Worm (Caenorhabditis elegans) whole organism, mixed stage, embryonic: ENCODE data around the gene ZK1248.19.

Experiments
- M03D4.4 ChIP-seq: sonication (generic microtip); optimal IDR thresholded peaks from 2 replicates; lab custom pipeline; 2017; ENCODE audit warnings: mild to moderate bottlenecking, missing genetic modification characterization, missing compliant biosample characterization
- bed-3 ChIP-seq: fragments of 200-800 bp; sonication (Bioruptor generic); optimal IDR thresholded peaks from 3 replicates; lab custom pipeline; 2018; ENCODE audit warnings: mild to moderate bottlenecking, missing genetic modification characterization, moderate library complexity, missing compliant biosample characterization
- blmp-1 ChIP-seq: fragments of 150-350 bp; optimal IDR thresholded peaks from 2 replicates; lab custom pipeline; 2014; ENCODE audit warnings: missing biosample characterization, missing genetic modification characterization
- ceh-39 ChIP-seq: fragments of 150-350 bp; optimal IDR thresholded peaks from 2 replicates; lab custom pipeline; 2014; ENCODE audit warnings: missing biosample characterization, missing genetic modification characterization
- ceh-43 ChIP-seq: fragments of 200-800 bp; sonication (Bioruptor generic); optimal IDR thresholded peaks from 2 replicates; lab custom pipeline; 2018; ENCODE audit warnings: mild to moderate bottlenecking, missing genetic modification characterization, moderate library complexity, missing compliant biosample characterization
- ceh-83 ChIP-seq: fragments of 200-800 bp; sonication (Bioruptor generic); optimal IDR thresholded peaks from 2 replicates; lab custom pipeline; 2018; ENCODE audit warnings: mild to moderate bottlenecking, missing genetic modification characterization, missing compliant biosample characterization
- ces-1 ChIP-seq: fragments of 150-350 bp; optimal IDR thresholded peaks from 2 replicates; lab custom pipeline; 2014; ENCODE audit warnings: missing biosample characterization, missing genetic modification reagents, missing genetic modification characterization
- cnd-1 ChIP-seq: fragments of 200-800 bp; sonication (Bioruptor generic); optimal IDR thresholded peaks from 2 replicates; lab custom pipeline; 2018; ENCODE audit warnings: mild to moderate bottlenecking, missing genetic modification characterization, missing compliant biosample characterization
- drap-1 ChIP-seq: fragments of 200-800 bp; sonication (Bioruptor generic); optimal IDR thresholded peaks from 3 replicates; lab custom pipeline; 2018; ENCODE audit warnings: mild to moderate bottlenecking, missing genetic modification characterization, missing compliant biosample characterization
- elt-1 ChIP-seq: sonication (generic microtip); optimal IDR thresholded peaks from 2 replicates; lab custom pipeline; 2017; ENCODE audit warnings: missing genetic modification characterization, mild to moderate bottlenecking, missing compliant biosample characterization, antibody characterized with exemption, moderate library complexity, borderline replicate concordance; ENCODE audit not compliant: insufficient read depth
- elt-3 ChIP-seq: fragments of 150-350 bp; optimal IDR thresholded peaks from 2 replicates; lab custom pipeline; 2014; ENCODE audit warnings: missing biosample characterization, missing genetic modification characterization
- flh-1 ChIP-seq: fragments of 200-800 bp; sonication (Bioruptor generic); optimal IDR thresholded peaks from 2 replicates; lab custom pipeline; 2018; ENCODE audit warnings: mild to moderate bottlenecking, missing genetic modification characterization, moderate library complexity, missing compliant biosample characterization
- ham-2 ChIP-seq: fragments of 200-800 bp; sonication (Bioruptor generic); optimal IDR thresholded peaks from 2 replicates; lab custom pipeline; 2018; ENCODE audit warnings: mild to moderate bottlenecking, missing genetic modification characterization, missing compliant biosample characterization
- hlh-1 ChIP-seq: fragments of 150-350 bp; optimal IDR thresholded peaks from 2 replicates; lab custom pipeline; 2014; ENCODE audit warnings: missing biosample characterization, missing genetic modification reagents, missing genetic modification characterization
- lin-13 ChIP-seq: fragments of 150-350 bp; optimal IDR thresholded peaks from 2 replicates; lab custom pipeline; 2014; ENCODE audit warnings: missing biosample characterization, missing genetic modification characterization
- lin-32 ChIP-seq: fragments of 200-800 bp; sonication (Bioruptor generic); optimal IDR thresholded peaks from 2 replicates; lab custom pipeline; 2018; ENCODE audit warnings: mild to moderate bottlenecking, missing genetic modification characterization, missing compliant biosample characterization
- lsy-2 ChIP-seq: fragments of 150-350 bp; optimal IDR thresholded peaks from 2 replicates; lab custom pipeline; 2014; ENCODE audit warnings: missing biosample characterization, missing genetic modification characterization
- mab-5 ChIP-seq: fragments of 150-350 bp; optimal IDR thresholded peaks from 2 replicates; lab custom pipeline; 2014; ENCODE audit warnings: missing biosample characterization, missing genetic modification characterization
- mep-1 ChIP-seq: fragments of 150-350 bp; optimal IDR thresholded peaks from 2 replicates; lab custom pipeline; 2017; ENCODE audit warnings: missing biosample characterization, missing genetic modification reagents, missing genetic modification characterization, inconsistent platforms
- mls-2 ChIP-seq: sonication (generic microtip); optimal IDR thresholded peaks from 2 replicates; lab custom pipeline; 2016; ENCODE audit warnings: mild to moderate bottlenecking, missing genetic modification characterization, moderate library complexity, missing compliant biosample characterization
- nhr-12 ChIP-seq: fragments of 150-350 bp; optimal IDR thresholded peaks from 2 replicates; lab custom pipeline; 2014; ENCODE audit warnings: missing biosample characterization, missing genetic modification characterization
- nhr-2 ChIP-seq: fragments of 150-350 bp; optimal IDR thresholded peaks from 2 replicates; lab custom pipeline; 2014; ENCODE audit warnings: missing biosample characterization, missing genetic modification characterization
- nhr-237 ChIP-seq: fragments of 150-350 bp; optimal IDR thresholded peaks from 2 replicates; lab custom pipeline; 2014; ENCODE audit warnings: missing biosample characterization, missing genetic modification characterization
- nhr-28 ChIP-seq: fragments of 150-350 bp; optimal IDR thresholded peaks from 2 replicates; lab custom pipeline; 2014; ENCODE audit warnings: missing biosample characterization, missing genetic modification characterization
- nhr-76 ChIP-seq: sonication (generic microtip); optimal IDR thresholded peaks from 2 replicates; lab custom pipeline; 2017; ENCODE audit warnings: missing biosample characterization, missing genetic modification characterization
- pha-4 ChIP-seq: fragments of 150-350 bp; optimal IDR thresholded peaks from 2 replicates; lab custom pipeline; 2018; ENCODE audit warnings: missing biosample characterization, missing genetic modification reagents, missing genetic modification characterization
- sem-2 ChIP-seq: fragments of 200-800 bp; sonication (Bioruptor generic); optimal IDR thresholded peaks from 2 replicates; lab custom pipeline; 2018; ENCODE audit warnings: mild to moderate bottlenecking, missing genetic modification characterization, missing compliant biosample characterization
- snpc-4 ChIP-seq: fragments of 150-350 bp; optimal IDR thresholded peaks from 2 replicates; lab custom pipeline; 2014; ENCODE audit warnings: missing biosample characterization, missing genetic modification characterization
- sptf-1 ChIP-seq: sonication (generic microtip); optimal IDR thresholded peaks from 2 replicates; lab custom pipeline; 2017; ENCODE audit warnings: mild to moderate bottlenecking, missing genetic modification characterization, moderate library complexity, missing compliant biosample characterization
- tbx-8 ChIP-seq: fragments of 200-800 bp; sonication (Bioruptor generic); optimal IDR thresholded peaks from 2 replicates; lab custom pipeline; 2018; ENCODE audit warnings: mild to moderate bottlenecking, missing genetic modification characterization, moderate library complexity, missing compliant biosample characterization
- unc-120 ChIP-seq: sonication (generic microtip); optimal IDR thresholded peaks from 2 replicates; lab custom pipeline; 2017; ENCODE audit warnings: missing genetic modification characterization, missing compliant biosample characterization; ENCODE audit not compliant: poor library complexity, severe bottlenecking
- unc-39 ChIP-seq: fragments of 150-350 bp; optimal IDR thresholded peaks from 2 replicates; lab custom pipeline; 2014; ENCODE audit warnings: missing biosample characterization, missing genetic modification characterization
- unc-62 ChIP-seq: fragments of 150-350 bp; optimal IDR thresholded peaks from 2 replicates; lab custom pipeline; 2014; ENCODE audit warnings: missing biosample characterization, missing genetic modification reagents, missing genetic modification characterization
- zip-8 ChIP-seq: fragments of 150-350 bp; optimal IDR thresholded peaks from 2 replicates; lab custom pipeline; 2014; ENCODE audit warnings: missing biosample characterization, missing genetic modification characterization
- ztf-11 ChIP-seq: fragments of 150-350 bp; optimal IDR thresholded peaks from 2 replicates; lab custom pipeline; 2014; ENCODE audit warnings: missing biosample characterization, missing genetic modification characterization

ZK1248.19 gene

ce11 chrII:5853261-5853660 lies 14.0 kb upstream of the ZK1248.19 start:
- TF ChIP-seq ham-2 (GFP tag; lab: Kevin White, UChicago) (peak; percentile 51), ces-1 (no peak), elt-3 (tag; lab: Kevin White, UChicago) (peak; percentile 44), ztf-11 (no peak)

ce11 chrII:5852007-5852406 lies 12.8 kb upstream of the ZK1248.19 start, which contains the start of gene H41C03.2:
Gene H41C03.2 (minus strand): TSS chrII:5852107.
- TF ChIP-seq sptf-1 (tag; lab: Kevin White, UChicago) (no peak), bed-3 (GFP tag; lab: Kevin White, UChicago) (no peak), ces-1 (no peak), ceh-83 (GFP tag; lab: Kevin White, UChicago) (no peak), elt-1 (tag; lab: Kevin White, UChicago) (no peak), nhr-237 (no peak), snpc-4 (tag; lab: Kevin White, UChicago) (no peak), lsy-2 (tag; lab: Kevin White, UChicago) (no peak), pha-4 (tag; lab: Kevin White, UChicago) (no peak), zip-8 (tag; lab: Kevin White, UChicago) (no peak), nhr-28 (tag; lab: Kevin White, UChicago) (no peak), mls-2 (tag; lab: Kevin White, UChicago) (no peak)
- TF ChIP-seq, all 35 proteins: peak for 0

- TF ChIP-seq M03D4.4 (tag; lab: Kevin White, UChicago), result no peak
- no peak for TF ChIP-seq ham-2 (GFP tag; lab: Kevin White, UChicago)
- no peak for TF ChIP-seq nhr-76 (tag; lab: Kevin White, UChicago)
- TF ChIP-seq ceh-39 (tag; lab: Kevin White, UChicago), result no peak
- TF ChIP-seq sptf-1 (tag; lab: Kevin White, UChicago), result no peak
Measured at ce11 chrII:5846181-5846580, 7.0 kb upstream of the ZK1248.19 start.

DNA sequence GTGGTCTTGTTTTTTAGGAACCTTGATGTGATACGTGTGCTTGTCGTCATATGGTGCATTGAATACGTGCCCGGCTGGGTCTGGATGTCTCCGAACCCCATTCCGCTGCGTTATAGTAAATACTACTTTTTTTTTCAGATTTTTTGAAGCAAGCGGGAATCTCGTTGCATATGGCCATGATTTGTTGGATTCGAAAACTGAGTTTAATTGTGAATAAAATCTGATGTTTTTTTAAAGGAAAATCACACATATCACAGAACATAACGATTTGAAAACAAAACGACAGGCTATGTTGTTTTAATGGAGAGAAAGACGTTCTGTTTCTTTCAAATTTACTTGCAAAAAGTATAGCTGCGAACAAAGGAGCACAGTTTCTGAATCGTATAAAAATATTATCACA lies 6.2 kb upstream of the ZK1248.19 start, which contains the start of the genes ZK1248.17 and H41C03.3:
TSS of gene ZK1248.17 (minus strand) at position 101 of the 400 bp plus-strand sequence.
TSS of gene H41C03.3 (plus strand) at position 337 of the 400 bp plus-strand sequence.
- TF ChIP-seq snpc-4 (tag; lab: Kevin White, UChicago) (no peak), sptf-1 (tag; lab: Kevin White, UChicago) (no peak), ces-1 (no peak), mep-1 (tag; lab: Kevin White, UChicago) (no peak), blmp-1 (tag; lab: Kevin White, UChicago) (no peak), nhr-12 (tag; lab: Kevin White, UChicago) (no peak)
- TF ChIP-seq, all 35 proteins: peak for 0

DNA sequence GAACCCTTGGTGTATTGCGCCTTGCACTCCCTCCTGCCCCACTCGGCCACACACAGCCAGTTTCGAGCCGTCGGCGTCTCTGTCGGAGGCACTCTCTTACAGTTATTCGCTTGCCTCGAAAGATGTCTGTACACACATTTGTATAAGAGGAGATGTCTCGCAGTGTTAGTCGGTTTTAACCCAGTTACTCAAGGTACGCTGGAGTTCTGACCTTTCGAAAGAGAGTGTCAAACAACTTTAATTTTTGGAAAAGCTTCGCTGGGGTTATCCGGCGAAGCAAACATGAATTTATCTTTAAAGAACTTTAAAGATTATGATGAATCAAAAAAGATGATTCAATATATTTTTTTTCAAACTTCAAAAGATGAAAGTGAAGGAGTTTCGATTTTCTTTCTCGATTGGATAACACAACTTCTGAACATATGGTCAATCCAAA lies 5.5 kb upstream of the ZK1248.19 start:
- TF ChIP-seq pha-4 (tag; lab: Kevin White, UChicago) (peak; percentile 97), nhr-28 (tag; lab: Kevin White, UChicago) (peak; percentile 49), mab-5 (tag; lab: Kevin White, UChicago) (peak; percentile 92), nhr-76 (tag; lab: Kevin White, UChicago) (no peak), nhr-237 (peak; percentile 98), M03D4.4 (tag; lab: Kevin White, UChicago) (peak; percentile 82), flh-1 (GFP tag; lab: Kevin White, UChicago) (peak; percentile 11), blmp-1 (tag; lab: Kevin White, UChicago) (peak; percentile 24), mls-2 (tag; lab: Kevin White, UChicago) (peak; percentile 95), bed-3 (GFP tag; lab: Kevin White, UChicago) (peak; percentile 55), cnd-1 (tag; lab: Kevin White, UChicago) (peak; percentile 87), snpc-4 (tag; lab: Kevin White, UChicago) (no peak), ceh-43 (GFP tag; lab: Kevin White, UChicago) (peak; percentile 73), unc-39 (peak; percentile 74), elt-3 (tag; lab: Kevin White, UChicago) (peak; percentile 75), lin-32 (peak; percentile 64), sem-2 (GFP tag; lab: Kevin White, UChicago) (peak; percentile 81), elt-1 (tag; lab: Kevin White, UChicago) (peak; percentile 57), ces-1 (peak; percentile 100), unc-120 (peak; percentile 92), ham-2 (GFP tag; lab: Kevin White, UChicago) (peak; percentile 89), lin-13 (peak; percentile 86), ceh-83 (GFP tag; lab: Kevin White, UChicago) (peak; percentile 89), hlh-1 (tag; lab: Kevin White, UChicago) (peak; percentile 81), zip-8 (tag; lab: Kevin White, UChicago) (no peak), nhr-2 (tag; lab: Kevin White, UChicago) (peak; percentile 76), sptf-1 (tag; lab: Kevin White, UChicago) (peak; percentile 92), unc-62 (peak; percentile 90), tbx-8 (peak; percentile 87), mep-1 (tag; lab: Kevin White, UChicago) (peak; percentile 99), lsy-2 (tag; lab: Kevin White, UChicago) (peak; percentile 84), nhr-12 (tag; lab: Kevin White, UChicago) (peak; percentile 9), ztf-11 (peak; percentile 80), ceh-39 (tag; lab: Kevin White, UChicago) (peak; percentile 92), drap-1 (GFP tag; lab: Kevin White, UChicago) (peak; percentile 92)
